Worm (Caenorhabditis elegans): ENCODE measurements around the gene nhr-110.

nhr-110 gene

DNA sequence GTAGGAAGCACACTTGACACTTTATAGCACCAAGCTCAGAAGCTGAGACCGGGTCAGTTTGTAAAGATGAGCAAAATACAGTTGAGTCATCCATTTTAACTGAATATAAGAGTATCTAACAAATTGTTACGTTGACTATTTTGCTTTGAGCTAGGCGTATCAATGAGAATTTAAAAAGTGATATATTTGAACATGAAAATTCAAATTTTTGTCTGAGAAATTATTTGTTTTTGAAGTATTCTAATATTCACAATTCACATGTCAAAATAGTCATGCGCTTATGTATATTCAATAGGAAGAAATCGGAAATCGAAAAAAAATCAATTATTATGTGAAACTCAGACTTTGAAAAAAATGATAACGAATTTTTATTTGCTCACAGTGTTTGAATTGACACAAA is at the start of gene nhr-110:
TSS of gene nhr-110 (minus strand) at position 101 of the 400 bp plus-strand sequence.
- TF ChIP-seq lin-35 (GFP tag; optimal IDR thresholded peaks at IDR 0.05) (no peak), aptf-3 (GFP tag; IDR thresholded peaks at IDR 0.05) (no peak), hlh-12 (tag; optimal IDR thresholded peaks at IDR 0.05) (no peak), zim-3 (tag; optimal IDR thresholded peaks at IDR 0.05) (no peak), let-607 (tag; optimal IDR thresholded peaks at IDR 0.05) (no peak), madf-10 (tag; optimal IDR thresholded peaks at IDR 0.05) (no peak), attf-3 (GFP tag; conservative IDR thresholded peaks at IDR 0.05) (no peak), F22D6.2 (tag; optimal IDR thresholded peaks at IDR 0.05) (no peak), rcor-1 (GFP tag; IDR thresholded peaks at IDR 0.05) (no peak), F55B11.4 (tag; optimal IDR thresholded peaks at IDR 0.05; ENCODE audit: borderline replicate concordance, insufficient read depth) (no peak)

DNA sequence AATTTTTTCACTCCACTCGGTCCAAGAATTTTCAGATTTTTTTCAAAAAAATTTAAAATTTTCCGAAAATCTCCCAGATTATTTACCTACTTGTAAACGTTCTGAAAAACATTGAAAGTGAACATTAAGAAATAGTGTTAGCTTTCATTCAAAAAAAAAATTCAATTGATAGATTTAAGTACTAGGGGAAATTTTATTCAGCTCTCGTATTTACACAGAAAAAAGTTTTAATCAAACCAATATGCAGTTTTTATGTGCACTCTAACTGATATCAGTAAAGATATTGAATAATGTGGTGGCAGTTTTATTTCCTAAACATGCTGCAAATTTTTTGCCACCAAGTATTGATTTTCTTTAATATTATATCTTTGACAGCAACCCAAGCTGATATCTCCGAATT is 44.0 kb upstream of the nhr-110 start, which contains the start of gene irld-42:
TSS of gene irld-42 (plus strand) at position 301 of the 400 bp plus-strand sequence.
- no peak for TF ChIP-seq F37B4.10 (GFP tag; IDR thresholded peaks at IDR 0.05)

DNA sequence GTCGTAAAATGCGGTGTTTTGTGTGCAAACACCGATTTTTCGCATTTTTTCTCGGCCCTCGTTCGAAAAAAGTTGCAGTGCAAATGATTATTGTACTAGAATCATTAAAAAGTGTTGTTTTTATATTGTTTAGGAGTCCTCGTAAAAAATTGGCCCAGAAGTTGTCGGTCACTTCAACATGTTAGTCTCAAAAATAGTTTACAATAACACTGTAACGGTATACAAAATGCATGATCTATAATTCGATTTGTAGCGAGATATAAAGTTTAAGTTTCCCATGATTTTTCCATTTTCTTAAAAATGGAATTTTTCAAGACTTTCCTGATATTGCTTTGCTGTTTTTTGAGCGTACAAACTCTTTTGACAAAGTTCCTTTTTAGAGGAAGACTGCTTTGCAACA is 42.7 kb upstream of the nhr-110 start, which contains the start of gene K04F1.8:
TSS of gene K04F1.8 (plus strand) at position 301 of the 400 bp plus-strand sequence.
- TF ChIP-seq Y67H2A.10 (GFP tag; conservative IDR thresholded peaks at IDR 0.05) (no peak), snpc-1.3 (tag; optimal IDR thresholded peaks at IDR 0.05; ENCODE audit: insufficient read depth) (no peak), ZK185.1 (tag; optimal IDR thresholded peaks at IDR 0.05; ENCODE audit: poor library complexity, severe bottlenecking) (no peak)

DNA sequence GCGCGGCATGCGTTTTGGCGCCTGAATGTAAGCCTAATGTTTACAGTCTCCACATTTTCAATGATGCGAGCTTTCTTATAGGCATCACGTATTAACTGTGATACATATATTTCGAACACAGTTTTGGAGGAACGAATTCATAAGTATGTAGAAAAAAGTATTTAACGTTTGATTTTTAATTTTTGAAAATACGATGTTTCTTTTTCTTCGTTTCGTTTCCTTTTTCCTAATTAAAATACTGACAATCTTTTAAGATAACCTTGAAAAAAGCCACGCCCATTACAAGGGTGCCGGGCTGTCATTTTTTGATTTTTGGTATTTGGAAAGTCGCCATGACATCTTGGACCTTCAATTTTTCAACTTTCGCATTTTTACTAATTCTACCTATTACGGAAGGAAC is 40.7 kb upstream of the nhr-110 start, which contains the start of gene K04F1.9:
TSS of gene K04F1.9 (plus strand) at position 301 of the 400 bp plus-strand sequence.
- TF ChIP-seq tlf-1 (GFP tag; optimal IDR thresholded peaks at IDR 0.05) (no peak), mxl-1 (tag; optimal IDR thresholded peaks at IDR 0.05) (no peak), die-1 (tag; optimal IDR thresholded peaks at IDR 0.05) (no peak), ekl-4 (GFP tag; IDR thresholded peaks at IDR 0.05) (no peak), F33H1.4 (GFP tag; IDR thresholded peaks at IDR 0.05) (no peak), ztf-18 (tag; optimal IDR thresholded peaks at IDR 0.05) (no peak), snpc-3.4 (tag; optimal IDR thresholded peaks at IDR 0.05) (no peak), lin-40 (tag; optimal IDR thresholded peaks at IDR 0.05) (no peak), tbp1 (GFP tag; optimal IDR thresholded peaks at IDR 0.05) (no peak), egrh-3 (GFP tag; IDR thresholded peaks at IDR 0.05) (no peak), F39B2.1 (GFP tag; IDR thresholded peaks at IDR 0.05) (no peak), xnd-1 (tag; optimal IDR thresholded peaks at IDR 0.05) (no peak), madf-6 (GFP tag; IDR thresholded peaks at IDR 0.05) (no peak), F23B12.7 (tag; optimal IDR thresholded peaks at IDR 0.05; ENCODE audit: insufficient read depth) (no peak), cebp-1 (GFP tag; IDR thresholded peaks at IDR 0.05) (no peak), cebp-1 (tag; optimal IDR thresholded peaks at IDR 0.05) (no peak), F49E8.2 (tag; optimal IDR thresholded peaks at IDR 0.05; ENCODE audit: insufficient read depth) (no peak), attf-3 (GFP tag; conservative IDR thresholded peaks at IDR 0.05) (no peak), Y79H2A.3 (GFP tag; conservative IDR thresholded peaks at IDR 0.05) (no peak)

DNA sequence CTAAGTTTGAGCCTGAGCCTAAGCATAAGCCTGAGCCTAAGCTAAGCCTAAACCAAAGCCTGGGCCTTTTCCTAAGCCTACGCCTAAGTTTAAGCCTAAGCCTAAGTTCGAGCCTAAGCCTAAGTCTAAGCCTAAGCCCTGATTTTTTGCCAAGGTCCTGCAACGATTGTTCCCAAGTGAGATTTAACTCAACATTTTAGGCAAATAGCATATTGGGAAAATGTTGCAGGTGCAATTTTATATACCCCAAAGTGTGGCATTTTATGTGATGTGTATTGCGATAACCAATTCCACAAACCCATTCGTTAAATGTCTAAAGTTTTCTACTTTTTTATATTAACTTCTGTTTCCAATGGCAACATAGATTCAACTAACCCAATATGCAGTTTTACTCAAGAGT is 38.0 kb upstream of the nhr-110 start, which contains the start of gene irld-40:
TSS of gene irld-40 (plus strand) at position 301 of the 400 bp plus-strand sequence.
- no peak for TF ChIP-seq sdz-38 (tag; optimal IDR thresholded peaks at IDR 0.05)
- 0 out of 2 replicates have a peak, but pooled peaks have one; percentile 32 for TF ChIP-seq hsf-1 (GFP tag; IDR thresholded peaks at IDR 0.05)
- TF ChIP-seq repo-1 (tag; optimal IDR thresholded peaks at IDR 0.05) = no peak
